Fruit fly (Drosophila melanogaster) whole organism, embryonic: ENCODE measurements around the gene CG14383.
A peak's percentile ranks its signal among the peaks of the same experiment; 100 is the strongest.

Experiments used
- Ada2b ChIP-seq: fragments of 200-800 bp; sonication (Bioruptor generic); IDR thresholded peaks from 2 replicates; pipeline ENCODE4 v1.3.6; 2022; ENCODE audit warnings: missing biosample characterization, missing genetic modification characterization
- CG1603 ChIP-seq: fragments of 200-800 bp; sonication (Bioruptor generic); optimal IDR thresholded peaks from 2 replicates; lab custom pipeline; 2019; ENCODE audit warnings: missing biosample characterization, mild to moderate bottlenecking, missing genetic modification characterization, moderate library complexity
- CG17912 ChIP-seq: fragments of 200-800 bp; sonication (Bioruptor generic); optimal IDR thresholded peaks from 2 replicates; lab custom pipeline; 2018; ENCODE audit warnings: missing biosample characterization, mild to moderate bottlenecking, missing genetic modification characterization
- CG34376 ChIP-seq: fragments of 200-800 bp; sonication (Bioruptor generic); optimal IDR thresholded peaks from 2 replicates; lab custom pipeline; 2018; ENCODE audit warnings: missing biosample characterization, mild to moderate bottlenecking, missing genetic modification characterization
- HLH54F ChIP-seq: fragments of 200-800 bp; sonication (Bioruptor generic); optimal IDR thresholded peaks from 3 replicates; lab custom pipeline; 2016; ENCODE audit warnings: missing biosample characterization, missing genetic modification characterization
- Stat92E ChIP-seq, 3 experiments: fragments of >200 bp in 2 of 3; fragments of 200-800 bp in 1 of 3; sonication (Bioruptor generic) in 1 of 3; optimal IDR thresholded peaks; 2 replicates each; lab custom pipeline; 2017 to 2019; ENCODE audit warnings: missing biosample characterization in 3 of 3, missing genetic modification characterization in 3 of 3, mild to moderate bottlenecking in 1 of 3, moderate library complexity in 1 of 3
- br ChIP-seq: fragments of >200 bp; optimal IDR thresholded peaks from 2 replicates; lab custom pipeline; 2017
- kay ChIP-seq: fragments of 200-800 bp; sonication (Bioruptor generic); optimal IDR thresholded peaks from 2 replicates; lab custom pipeline; 2016; ENCODE audit warnings: missing biosample characterization, missing genetic modification characterization
- row ChIP-seq: fragments of 200-800 bp; sonication (Bioruptor generic); IDR thresholded peaks from 3 replicates; pipeline ENCODE4 v1.3.6; 2022; ENCODE audit warnings: missing biosample characterization, missing genetic modification characterization
- unc-4 ChIP-seq: fragments of 200-800 bp; sonication (Bioruptor generic); IDR thresholded peaks from 2 replicates; pipeline ENCODE4 v1.3.6; 2022; ENCODE audit warnings: missing biosample characterization, missing genetic modification characterization; ENCODE audit not compliant: partially characterized antibody
- wor ChIP-seq: fragments of 200-800 bp; sonication (Bioruptor generic); IDR thresholded peaks from 2 replicates; pipeline ENCODE4 v1.3.6; 2022; ENCODE audit warnings: missing biosample characterization, missing genetic modification characterization

DNA sequence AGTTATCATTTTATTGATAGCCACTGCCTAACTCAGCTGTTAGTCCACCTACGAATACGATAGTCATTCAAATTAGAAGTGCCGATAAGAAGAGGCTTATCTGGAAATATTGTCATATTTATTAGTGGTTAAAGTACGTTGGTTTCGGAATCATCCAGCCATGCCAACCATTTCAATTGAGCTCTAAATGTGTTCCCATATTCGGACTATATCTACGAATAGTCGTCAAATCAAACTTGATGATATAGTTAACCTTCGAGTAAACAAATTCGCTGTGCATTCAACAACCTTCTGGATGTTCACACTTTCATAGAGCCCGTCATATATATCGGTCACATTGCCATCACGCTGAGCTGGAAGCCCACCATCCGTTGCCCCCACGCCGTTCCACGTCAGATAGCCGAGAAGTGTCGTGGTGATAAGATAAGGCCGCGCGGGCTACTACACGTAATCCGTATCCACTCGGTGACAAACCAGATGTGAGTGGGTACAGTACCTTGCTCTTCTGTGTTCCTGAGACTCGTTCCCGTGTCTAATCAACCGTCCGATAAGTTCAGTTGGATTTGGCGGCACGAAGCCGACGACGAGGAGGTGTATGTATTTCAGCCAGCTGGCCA is 30.1 kb upstream of the CG14383 start:
- no peak for TF ChIP-seq wor
- no peak for TF ChIP-seq br (lab: Kevin White, UChicago)
- no peak for TF ChIP-seq CG1603 (tag; lab: Kevin White, UChicago)
- no peak for TF ChIP-seq Ada2b (GFP tag; lab: Robert Waterston, UW)
- TF ChIP-seq HLH54F (GFP tag; lab: Kevin White, UChicago), result no peak
- no peak for TF ChIP-seq kay (GFP tag; lab: Kevin White, UChicago)
- peak; percentile 66 for TF ChIP-seq CG34376 (GFP tag; lab: Kevin White, UChicago)
- no peak for TF ChIP-seq Stat92E (GFP tag; optimal IDR thresholded peaks at IDR 0.05; lab: Kevin White, UChicago)
- no peak for TF ChIP-seq CG17912 (GFP tag; lab: Kevin White, UChicago)
- no peak for TF ChIP-seq row (GFP tag; lab: Robert Waterston, UW)
- TF ChIP-seq unc-4, result no peak
